ENCODE assay signal across 3 worm cellular contexts in genomic region chrX:4788958-4789357, ce11.
A peak's percentile ranks its signal among the peaks of the same experiment; 100 is the strongest.
TF ChIP-seq lines count a peak whose summit lies in the region.

No protein-coding gene starts in this region.

TF ChIP-seq in whole organism, L1 larva, 84 proteins besides CTCF, POLR2A, EP300 and RAD21 (continued from another document):
- TF ChIP-seq ces-1 (GFP tag; optimal IDR thresholded peaks at IDR 0.05; lab: Kevin White, UChicago) (no peak), ztf-11 (tag; optimal IDR thresholded peaks at IDR 0.05; lab: Kevin White, UChicago) (no peak), xbp-1 (tag; optimal IDR thresholded peaks at IDR 0.05; lab: Kevin White, UChicago) (peak; percentile 25), grh-1 (GFP tag; IDR thresholded peaks at IDR 0.05; lab: Robert Waterston, UW) (no peak), tbx-2 (tag; optimal IDR thresholded peaks at IDR 0.05; lab: Kevin White, UChicago) (peak; percentile 13), nhr-11 (tag; optimal IDR thresholded peaks at IDR 0.05; lab: Kevin White, UChicago) (no peak), lsy-2 (tag; optimal IDR thresholded peaks at IDR 0.05; lab: Kevin White, UChicago) (peak; percentile 5 to 62), ztf-4 (tag; optimal IDR thresholded peaks at IDR 0.05; lab: Kevin White, UChicago) (no peak), nhr-20 (tag; optimal IDR thresholded peaks at IDR 0.05; lab: Kevin White, UChicago) (peak; percentile 58), jun-1 (tag; optimal IDR thresholded peaks at IDR 0.05; lab: Kevin White, UChicago) (peak; percentile 38), aha-1 (tag; optimal IDR thresholded peaks at IDR 0.05; lab: Kevin White, UChicago) (no peak), skn-1 (tag; optimal IDR thresholded peaks at IDR 0.05; lab: Kevin White, UChicago) (peak; percentile 43), lin-14 (GFP tag; optimal IDR thresholded peaks at IDR 0.05; lab: Kevin White, UChicago) (peak; percentile 52), sup-37 (GFP tag; optimal IDR thresholded peaks at IDR 0.05; lab: Kevin White, UChicago) (no peak), nhr-19 (GFP tag; conservative IDR thresholded peaks at IDR 0.05; lab: Robert Waterston, UW) (peak; percentile 44), nhr-71 (tag; optimal IDR thresholded peaks at IDR 0.05; lab: Kevin White, UChicago) (peak; percentile 62), mdl-1 (tag; optimal IDR thresholded peaks at IDR 0.05; lab: Kevin White, UChicago) (peak in 1 of 2 experiments; percentile 42), blmp-1 (tag; optimal IDR thresholded peaks at IDR 0.05; lab: Kevin White, UChicago) (peak; percentile 26), snu-23 (GFP tag; optimal IDR thresholded peaks at IDR 0.05; lab: Kevin White, UChicago) (peak; percentile 70), nhr-47 (tag; optimal IDR thresholded peaks at IDR 0.05; lab: Kevin White, UChicago) (peak; percentile 45), nhr-85 (tag; lab: Kevin White, UChicago) (peak; percentile 73), ceh-82 (tag; optimal IDR thresholded peaks at IDR 0.05; lab: Kevin White, UChicago) (peak in 1 of 3 experiments; percentile 13), elt-3 (tag; optimal IDR thresholded peaks at IDR 0.05; lab: Kevin White, UChicago) (peak in 1 of 6 experiments; percentile 16), dpl-1 (GFP tag; optimal IDR thresholded peaks at IDR 0.05; lab: Kevin White, UChicago) (peak in 1 of 3 experiments; percentile 23), isw-1 (GFP tag; IDR thresholded peaks at IDR 0.05; lab: Robert Waterston, UW) (no peak), C16A3.4 (tag; optimal IDR thresholded peaks at IDR 0.05; lab: Kevin White, UChicago) (peak; percentile 50), elt-2 (tag; optimal IDR thresholded peaks at IDR 0.05; lab: Kevin White, UChicago) (peak; percentile 15)

TF ChIP-seq in whole organism, L3 larva, 47 proteins besides CTCF, POLR2A, EP300 and RAD21 (continued from another document):
- TF ChIP-seq ceh-28 (tag; optimal IDR thresholded peaks at IDR 0.05; lab: Kevin White, UChicago) (no peak), ceh-16 (tag; optimal IDR thresholded peaks at IDR 0.05; lab: Kevin White, UChicago) (no peak), unc-62 (GFP tag; optimal IDR thresholded peaks at IDR 0.05; lab: Kevin White, UChicago) (no peak), nhr-23 (tag; optimal IDR thresholded peaks at IDR 0.05; lab: Kevin White, UChicago) (peak; percentile 15), elt-3 (tag; optimal IDR thresholded peaks at IDR 0.05; lab: Kevin White, UChicago) (peak in 1 of 3 experiments; percentile 28), snpc-4 (tag; optimal IDR thresholded peaks at IDR 0.05; lab: Kevin White, UChicago) (no peak), R02D3.7 (tag; optimal IDR thresholded peaks at IDR 0.05; lab: Kevin White, UChicago) (no peak), ZK546.5 (tag; optimal IDR thresholded peaks at IDR 0.05; lab: Kevin White, UChicago) (no peak), hmg-11 (tag; optimal IDR thresholded peaks at IDR 0.05; lab: Kevin White, UChicago) (peak; percentile 18), tbx-2 (tag; optimal IDR thresholded peaks at IDR 0.05; lab: Kevin White, UChicago) (no peak), lin-39 (tag; optimal IDR thresholded peaks at IDR 0.05; lab: Kevin White, UChicago) (no peak), daf-12 (tag; optimal IDR thresholded peaks at IDR 0.05; lab: Kevin White, UChicago) (no peak), sea-2 (GFP tag; optimal IDR thresholded peaks at IDR 0.05; lab: Kevin White, UChicago) (no peak), nfya-1 (tag; optimal IDR thresholded peaks at IDR 0.05; lab: Kevin White, UChicago; ENCODE audit: insufficient read depth) (peak; percentile 19), egl-27 (tag; optimal IDR thresholded peaks at IDR 0.05; lab: Kevin White, UChicago) (no peak), nhr-237 (tag; optimal IDR thresholded peaks at IDR 0.05; lab: Kevin White, UChicago) (no peak), pqm-1 (tag; optimal IDR thresholded peaks at IDR 0.05; lab: Kevin White, UChicago) (no peak), nhr-11 (tag; optimal IDR thresholded peaks at IDR 0.05; lab: Kevin White, UChicago) (no peak), elt-2 (tag; optimal IDR thresholded peaks at IDR 0.05; lab: Kevin White, UChicago) (peak; percentile 44), ceh-9 (tag; optimal IDR thresholded peaks at IDR 0.05; lab: Kevin White, UChicago) (no peak), pha-4 (tag; optimal IDR thresholded peaks at IDR 0.05; lab: Kevin White, UChicago) (peak; percentile 64)

TF ChIP-seq in whole organism, young adult, 124 proteins besides CTCF, POLR2A, EP300 and RAD21 (continued from another document):
- peak; percentile 29 for TF ChIP-seq hrde-1 (tag; optimal IDR thresholded peaks at IDR 0.05; lab: Kevin White, UChicago; ENCODE audit: borderline replicate concordance)
- TF ChIP-seq rpc-1 (optimal IDR thresholded peaks at IDR 0.05; lab: Kevin White, UChicago), result peak; percentile 85
- TF ChIP-seq rpc-1 (tag; optimal IDR thresholded peaks at IDR 0.05; lab: Kevin White, UChicago), result peak; percentile 97
- peak; percentile 53 for TF ChIP-seq ztf-18 (tag; optimal IDR thresholded peaks at IDR 0.05; lab: Kevin White, UChicago)
- TF ChIP-seq cebp-1 (GFP tag; IDR thresholded peaks at IDR 0.05; lab: Robert Waterston, UW), result peak; percentile 34; the same call in 1 of the 2 replicates
- peak; percentile 65 for TF ChIP-seq cebp-1 (tag; optimal IDR thresholded peaks at IDR 0.05; lab: Kevin White, UChicago)
- peak; percentile 35 for TF ChIP-seq snpc-1.1 (tag; optimal IDR thresholded peaks at IDR 0.05; lab: Kevin White, UChicago; ENCODE audit: insufficient read depth)
- TF ChIP-seq C17E4.6 (GFP tag; IDR thresholded peaks at IDR 0.05; lab: Robert Waterston, UW), result 0 out of 2 replicates have a peak, but pooled peaks have one; percentile 31
- peak; percentile 67; the same call in 1 of the 2 replicates for TF ChIP-seq nfyb-1 (GFP tag; IDR thresholded peaks at IDR 0.05; lab: Robert Waterston, UW)
- peak; percentile 87 for TF ChIP-seq sptf-2 (GFP tag; optimal IDR thresholded peaks at IDR 0.05; lab: Kevin White, UChicago)
- TF ChIP-seq B0019.2 (GFP tag; conservative IDR thresholded peaks at IDR 0.05; lab: Robert Waterston, UW), result no peak
- TF ChIP-seq rec-8 (tag; optimal IDR thresholded peaks at IDR 0.05; lab: Kevin White, UChicago), result peak; percentile 54 to 83
- peak; percentile 34 for TF ChIP-seq nhr-80 (tag; optimal IDR thresholded peaks at IDR 0.05; lab: Kevin White, UChicago)
- TF ChIP-seq B0261.1 (tag; optimal IDR thresholded peaks at IDR 0.05; lab: Kevin White, UChicago), result peak; percentile 91
- peak; percentile 40 for TF ChIP-seq repo-1 (tag; optimal IDR thresholded peaks at IDR 0.05; lab: Kevin White, UChicago)
- TF ChIP-seq F10E7.11 (tag; optimal IDR thresholded peaks at IDR 0.05; lab: Kevin White, UChicago), result no peak
- TF ChIP-seq Y56A3A.18 (GFP tag; IDR thresholded peaks at IDR 0.05; lab: Robert Waterston, UW), result peak; percentile 88
- peak; percentile 18 for TF ChIP-seq B0035.1 (tag; optimal IDR thresholded peaks at IDR 0.05; lab: Kevin White, UChicago)
- TF ChIP-seq madf-10 (tag; optimal IDR thresholded peaks at IDR 0.05; lab: Kevin White, UChicago), result peak; percentile 64
- peak; percentile 39 for TF ChIP-seq F52B5.7 (tag; optimal IDR thresholded peaks at IDR 0.05; lab: Kevin White, UChicago)
- peak; percentile 52; the same call in 1 of the 2 replicates for TF ChIP-seq ztf-28 (GFP tag; IDR thresholded peaks at IDR 0.05; lab: Robert Waterston, UW)
- TF ChIP-seq hmg-1.2 (GFP tag; IDR thresholded peaks at IDR 0.05; lab: Robert Waterston, UW), result peak; percentile 78
- no peak for TF ChIP-seq C06A6.2 (GFP tag; conservative IDR thresholded peaks at IDR 0.05; lab: Robert Waterston, UW)
- TF ChIP-seq ceh-40 (GFP tag; IDR thresholded peaks at IDR 0.05; lab: Robert Waterston, UW), result peak; percentile 62; the same call in 1 of the 2 replicates
- TF ChIP-seq lsy-27 (tag; optimal IDR thresholded peaks at IDR 0.05; lab: Kevin White, UChicago; ENCODE audit: borderline replicate concordance, insufficient read depth), result peak; percentile 39
- TF ChIP-seq F57A8.1 (GFP tag; optimal IDR thresholded peaks at IDR 0.05; lab: Kevin White, UChicago), result peak; percentile 58
- TF ChIP-seq ceh-79 (tag; optimal IDR thresholded peaks at IDR 0.05; lab: Kevin White, UChicago), result no peak
- peak; percentile 81 for TF ChIP-seq ekl-4 (GFP tag; IDR thresholded peaks at IDR 0.05; lab: Robert Waterston, UW)
- peak in 1 of 3 experiments; percentile 53 for TF ChIP-seq lin-35 (GFP tag; optimal IDR thresholded peaks at IDR 0.05; lab: Kevin White, UChicago)
- peak; percentile 93 for TF ChIP-seq die-1 (tag; optimal IDR thresholded peaks at IDR 0.05; lab: Kevin White, UChicago)
- peak; percentile 88 for TF ChIP-seq ztf-25 (GFP tag; IDR thresholded peaks at IDR 0.05; lab: Robert Waterston, UW)
- TF ChIP-seq somi-1 (GFP tag; optimal IDR thresholded peaks at IDR 0.05; lab: Kevin White, UChicago), result peak; percentile 31
- peak; percentile 61 for TF ChIP-seq T07F8.4 (tag; optimal IDR thresholded peaks at IDR 0.05; lab: Kevin White, UChicago)
- peak; percentile 84 for TF ChIP-seq nhr-90 (tag; optimal IDR thresholded peaks at IDR 0.05; lab: Kevin White, UChicago)
- TF ChIP-seq hlh-12 (tag; optimal IDR thresholded peaks at IDR 0.05; lab: Kevin White, UChicago), result peak; percentile 8
- no peak for TF ChIP-seq cebp-2 (GFP tag; IDR thresholded peaks at IDR 0.05; lab: Robert Waterston, UW)
- no peak for TF ChIP-seq dpl-1 (GFP tag; optimal IDR thresholded peaks at IDR 0.05; lab: Kevin White, UChicago)
- TF ChIP-seq nfya-2 (GFP tag; IDR thresholded peaks at IDR 0.05; lab: Robert Waterston, UW), result no peak
- no peak for TF ChIP-seq F33H1.4 (GFP tag; IDR thresholded peaks at IDR 0.05; lab: Robert Waterston, UW)
- peak; percentile 77 for TF ChIP-seq chd-7 (tag; optimal IDR thresholded peaks at IDR 0.05; lab: Kevin White, UChicago)
- TF ChIP-seq D2030.7 (GFP tag; IDR thresholded peaks at IDR 0.05; lab: Robert Waterston, UW), result peak; percentile 75
- no peak for TF ChIP-seq ceh-58 (GFP tag; IDR thresholded peaks at IDR 0.05; lab: Robert Waterston, UW)
- peak; percentile 30 for TF ChIP-seq ztf-26 (tag; optimal IDR thresholded peaks at IDR 0.05; lab: Kevin White, UChicago)
- no peak for TF ChIP-seq pha-4 (tag; optimal IDR thresholded peaks at IDR 0.05; lab: Kevin White, UChicago)
- TF ChIP-seq F57C9.4 (tag; optimal IDR thresholded peaks at IDR 0.05; lab: Kevin White, UChicago), result no peak
- peak; percentile 20 for TF ChIP-seq K12H6.12 (tag; optimal IDR thresholded peaks at IDR 0.05; lab: Kevin White, UChicago)
- 0 out of 2 replicates have a peak, but pooled peaks have one; percentile 15 for TF ChIP-seq let-526 (GFP tag; IDR thresholded peaks at IDR 0.05; lab: Robert Waterston, UW)
- TF ChIP-seq attf-5 (GFP tag; optimal IDR thresholded peaks at IDR 0.05; lab: Kevin White, UChicago), result peak; percentile 69
- peak; percentile 23 for TF ChIP-seq fkh-3 (tag; optimal IDR thresholded peaks at IDR 0.05; lab: Kevin White, UChicago)
- no peak for TF ChIP-seq xnd-1 (tag; optimal IDR thresholded peaks at IDR 0.05; lab: Kevin White, UChicago)
- TF ChIP-seq ama-1 (optimal IDR thresholded peaks at IDR 0.05; lab: Kevin White, UChicago), result no peak
- peak; percentile 30 to 76 for TF ChIP-seq ama-1 (GFP tag; optimal IDR thresholded peaks at IDR 0.05; lab: Kevin White, UChicago)
- peak; percentile 49 for TF ChIP-seq lin-54 (GFP tag; optimal IDR thresholded peaks at IDR 0.05; lab: Kevin White, UChicago)
- TF ChIP-seq lin-26 (GFP tag; IDR thresholded peaks at IDR 0.05; lab: Robert Waterston, UW), result peak; percentile 97
- TF ChIP-seq nhr-120 (GFP tag; IDR thresholded peaks at IDR 0.05; lab: Robert Waterston, UW), result no peak
- no peak for TF ChIP-seq ztf-22 (GFP tag; optimal IDR thresholded peaks at IDR 0.05; lab: Kevin White, UChicago)
- peak; percentile 66 for TF ChIP-seq zim-3 (tag; optimal IDR thresholded peaks at IDR 0.05; lab: Kevin White, UChicago)
- TF ChIP-seq ceh-27 (GFP tag; optimal IDR thresholded peaks at IDR 0.05; lab: Kevin White, UChicago), result peak; percentile 57
- peak; percentile 88 for TF ChIP-seq pbrm-1 (GFP tag; IDR thresholded peaks at IDR 0.05; lab: Robert Waterston, UW)
TF ChIP-seq in whole organism, young adult: peak in this region for 64.
